Worm (Caenorhabditis elegans): ENCODE results near the gene ced-11.
A peak's percentile ranks its signal among the peaks of the same experiment; 100 is the strongest.

- TF ChIP-seq ama-1 (optimal IDR thresholded peaks at IDR 0.05) (no peak), pes-1 (GFP tag; IDR thresholded peaks at IDR 0.05) (no peak), ceh-36 (tag; optimal IDR thresholded peaks at IDR 0.05) (peak; percentile 16), ceh-13 (GFP tag; optimal IDR thresholded peaks at IDR 0.05) (no peak), hmbx-1 (tag; optimal IDR thresholded peaks at IDR 0.05) (no peak), tbx-11 (GFP tag; IDR thresholded peaks at IDR 0.05) (no peak), tra-4 (tag; optimal IDR thresholded peaks at IDR 0.05) (no peak), aly-1 (tag; optimal IDR thresholded peaks at IDR 0.05) (no peak)
Measured at ce11 chrIII:9109726-9110125, 9.6 kb upstream of the ced-11 start.
